Worm (Caenorhabditis elegans) whole organism, L2 larva: ENCODE data around the gene Y110A2AL.2.

Experiments
- C34F6.9 ChIP-seq: fragments of 150-350 bp; optimal IDR thresholded peaks from 2 replicates; lab custom pipeline; 2014; ENCODE audit warnings: missing biosample characterization, missing genetic modification characterization
- R02D3.7 ChIP-seq: fragments of 150-350 bp; optimal IDR thresholded peaks from 2 replicates; lab custom pipeline; 2014; ENCODE audit warnings: missing biosample characterization, missing genetic modification characterization
- ZK546.5 ChIP-seq: sonication (generic microtip); optimal IDR thresholded peaks from 2 replicates; lab custom pipeline; 2017; ENCODE audit warnings: missing biosample characterization, missing genetic modification characterization
- alr-1 ChIP-seq: fragments of 150-350 bp; optimal IDR thresholded peaks from 2 replicates; lab custom pipeline; 2014; ENCODE audit warnings: missing biosample characterization, missing genetic modification characterization
- aly-2 ChIP-seq: fragments of 150-350 bp; optimal IDR thresholded peaks from 2 replicates; lab custom pipeline; 2014; ENCODE audit warnings: missing biosample characterization, missing genetic modification characterization
- ama-1 ChIP-seq: fragments of 150-350 bp; optimal IDR thresholded peaks from 2 replicates; lab custom pipeline; 2018; ENCODE audit warnings: inconsistent platforms
- ceh-16 ChIP-seq: fragments of 150-350 bp; optimal IDR thresholded peaks from 2 replicates; lab custom pipeline; 2014; ENCODE audit warnings: missing biosample characterization, missing genetic modification characterization
- ceh-82 ChIP-seq: fragments of 150-350 bp; optimal IDR thresholded peaks from 2 replicates; lab custom pipeline; 2014; ENCODE audit warnings: missing biosample characterization, missing genetic modification characterization
- crh-2 ChIP-seq: sonication (generic microtip); optimal IDR thresholded peaks from 2 replicates; lab custom pipeline; 2017; ENCODE audit warnings: missing biosample characterization, missing genetic modification characterization
- dmd-4 ChIP-seq: sonication (generic microtip); optimal IDR thresholded peaks from 2 replicates; lab custom pipeline; 2017; ENCODE audit warnings: missing biosample characterization, missing genetic modification characterization
- egl-27 ChIP-seq: sonication (generic microtip); optimal IDR thresholded peaks from 3 replicates; lab custom pipeline; 2017; ENCODE audit warnings: missing biosample characterization, missing genetic modification reagents, missing genetic modification characterization
- elt-1 ChIP-seq: fragments of 150-350 bp; optimal IDR thresholded peaks from 2 replicates; lab custom pipeline; 2014; ENCODE audit warnings: missing biosample characterization, missing genetic modification characterization
- elt-3 ChIP-seq: sonication (generic microtip); optimal IDR thresholded peaks from 2 replicates; lab custom pipeline; 2017; ENCODE audit warnings: missing biosample characterization, missing genetic modification characterization
- fos-1 ChIP-seq: fragments of 150-350 bp; optimal IDR thresholded peaks from 2 replicates; lab custom pipeline; 2014; ENCODE audit warnings: missing biosample characterization, missing genetic modification characterization
- lin-13 ChIP-seq: fragments of 150-350 bp; optimal IDR thresholded peaks from 2 replicates; lab custom pipeline; 2014; ENCODE audit warnings: missing biosample characterization, missing genetic modification reagents, missing genetic modification characterization
- lin-39 ChIP-seq: fragments of 150-350 bp; optimal IDR thresholded peaks from 2 replicates; lab custom pipeline; 2014; ENCODE audit warnings: missing biosample characterization, missing genetic modification reagents, missing genetic modification characterization
- lsy-2 ChIP-seq, 2 experiments: fragments of 150-350 bp in 1 of 2; sonication (generic microtip) in 1 of 2; optimal IDR thresholded peaks; 2 replicates each; lab custom pipeline; 2014 to 2017; ENCODE audit warnings: missing biosample characterization in 2 of 2, missing genetic modification characterization in 2 of 2
- mab-5 ChIP-seq: fragments of 150-350 bp; optimal IDR thresholded peaks from 2 replicates; lab custom pipeline; 2014; ENCODE audit warnings: missing biosample characterization, missing genetic modification characterization
- mdl-1 ChIP-seq, 2 experiments: fragments of 150-350 bp in 1 of 2; sonication (generic microtip) in 1 of 2; optimal IDR thresholded peaks; 2 replicates each; lab custom pipeline; 2017; ENCODE audit warnings: missing biosample characterization in 2 of 2, missing genetic modification characterization in 2 of 2
- nhr-10 ChIP-seq: sonication (generic microtip); optimal IDR thresholded peaks from 2 replicates; lab custom pipeline; 2017; ENCODE audit warnings: missing biosample characterization, missing genetic modification characterization
- nhr-129 ChIP-seq: fragments of 150-350 bp; optimal IDR thresholded peaks from 2 replicates; lab custom pipeline; 2014; ENCODE audit warnings: missing biosample characterization, missing genetic modification characterization
- nhr-23 ChIP-seq: fragments of 150-350 bp; optimal IDR thresholded peaks from 2 replicates; lab custom pipeline; 2014; ENCODE audit warnings: missing biosample characterization, missing genetic modification reagents, missing genetic modification characterization
- nhr-237 ChIP-seq: fragments of 150-350 bp; optimal IDR thresholded peaks from 2 replicates; lab custom pipeline; 2014; ENCODE audit warnings: missing biosample characterization, missing genetic modification characterization
- nhr-25 ChIP-seq: fragments of 150-350 bp; sonication (generic microtip); optimal IDR thresholded peaks from 3 replicates; lab custom pipeline; 2014; ENCODE audit warnings: missing biosample characterization, missing genetic modification characterization
- nhr-6 ChIP-seq: fragments of 150-350 bp; optimal IDR thresholded peaks from 2 replicates; lab custom pipeline; 2014; ENCODE audit warnings: missing biosample characterization, missing genetic modification characterization
- peb-1 ChIP-seq: fragments of 150-350 bp; optimal IDR thresholded peaks from 2 replicates; lab custom pipeline; 2014; ENCODE audit warnings: missing biosample characterization, missing genetic modification characterization
- sem-4 ChIP-seq: fragments of 150-350 bp; optimal IDR thresholded peaks from 2 replicates; lab custom pipeline; 2014; ENCODE audit warnings: missing biosample characterization, missing genetic modification reagents, missing genetic modification characterization
- skn-1 ChIP-seq: sonication (generic microtip); optimal IDR thresholded peaks from 2 replicates; lab custom pipeline; 2017; ENCODE audit warnings: missing biosample characterization, missing genetic modification characterization
- sma-3 ChIP-seq: sonication (generic microtip); optimal IDR thresholded peaks from 2 replicates; lab custom pipeline; 2016; ENCODE audit warnings: missing genetic modification reagents, missing genetic modification characterization, missing compliant biosample characterization
- sma-9 ChIP-seq, 2 experiments: fragments of 150-350 bp in 1 of 2; sonication (generic microtip) in 1 of 2; optimal IDR thresholded peaks; 2 replicates each; lab custom pipeline; 2014 to 2016; ENCODE audit warnings: missing genetic modification characterization in 2 of 2, mild to moderate bottlenecking in 1 of 2, missing biosample characterization in 1 of 2, missing compliant biosample characterization in 1 of 2, missing genetic modification reagents in 1 of 2, moderate library complexity in 1 of 2
- snpc-4 ChIP-seq: fragments of 150-350 bp; optimal IDR thresholded peaks from 2 replicates; lab custom pipeline; 2014; ENCODE audit warnings: missing biosample characterization, missing genetic modification characterization
- unc-55 ChIP-seq: fragments of 150-350 bp; sonication (generic microtip); optimal IDR thresholded peaks from 3 replicates; lab custom pipeline; 2014; ENCODE audit warnings: missing biosample characterization, missing genetic modification reagents, missing genetic modification characterization
- unc-62 ChIP-seq: fragments of 150-350 bp; optimal IDR thresholded peaks from 2 replicates; lab custom pipeline; 2014; ENCODE audit warnings: missing biosample characterization, missing genetic modification reagents, missing genetic modification characterization
- zag-1 ChIP-seq: fragments of 150-350 bp; optimal IDR thresholded peaks from 2 replicates; lab custom pipeline; 2014; ENCODE audit warnings: missing biosample characterization, missing genetic modification characterization
- ztf-1 ChIP-seq: fragments of 200-800 bp; sonication (Bioruptor generic); conservative IDR thresholded peaks from 2 replicates; pipeline ENCODE4 v1.3.6; 2022; ENCODE audit warnings: missing genetic modification characterization, missing compliant biosample characterization

Gene Y110A2AL.2

DNA sequence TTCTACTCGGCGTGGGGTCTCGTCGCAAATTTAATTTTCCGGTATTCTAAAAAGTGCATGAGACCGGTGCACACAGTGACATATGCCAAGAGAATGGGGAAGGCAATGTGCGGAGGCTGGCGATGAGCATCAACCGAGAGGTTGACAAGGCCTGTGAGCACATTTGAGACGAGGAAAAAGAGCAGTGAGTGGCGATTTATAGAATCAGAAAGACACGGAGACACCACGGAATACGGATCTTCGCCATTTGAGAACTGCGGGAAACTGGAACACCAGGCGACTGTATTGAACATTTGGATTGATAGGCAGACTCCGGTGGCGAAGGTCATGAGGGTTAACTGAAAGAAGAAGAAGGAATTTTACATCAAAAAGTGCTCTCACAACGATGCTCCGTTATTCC, 11.1 kb downstream of the Y110A2AL.2 start:
- TF ChIP-seq skn-1 (tag; lab: Kevin White, UChicago) (no peak), alr-1 (no peak), mdl-1 (tag; optimal IDR thresholded peaks at IDR 0.05; lab: Kevin White, UChicago) (no peak), R02D3.7 (tag; lab: Kevin White, UChicago) (no peak), sem-4 (tag; lab: Kevin White, UChicago) (no peak), ztf-1 (GFP tag; lab: Robert Waterston, UW) (no peak), elt-1 (no peak), ceh-16 (tag; lab: Kevin White, UChicago) (no peak), crh-2 (no peak), nhr-129 (tag; lab: Kevin White, UChicago) (no peak)

DNA sequence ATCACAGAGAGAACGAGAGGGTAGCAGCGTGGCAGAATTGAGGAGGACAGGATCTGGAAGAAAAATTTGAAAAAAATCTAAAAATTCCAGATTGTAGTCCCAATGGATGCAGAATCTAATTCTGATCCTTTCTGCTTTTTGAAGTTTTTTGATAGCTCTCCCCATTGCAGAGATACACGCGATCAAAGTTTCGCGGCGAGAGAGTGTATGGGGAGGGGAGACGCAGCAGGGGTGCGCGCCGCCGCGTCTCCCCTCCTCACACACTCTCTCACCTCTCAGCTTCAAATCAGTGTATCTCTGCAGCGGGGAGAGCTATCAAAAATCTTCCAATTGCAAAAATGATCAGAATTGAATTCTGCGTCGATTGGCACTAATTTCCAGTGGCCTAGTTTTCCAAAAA, 13.3 kb downstream of the Y110A2AL.2 start:
- TF ChIP-seq crh-2 = no peak
- TF ChIP-seq alr-1 = no peak
- TF ChIP-seq lsy-2 (tag; optimal IDR thresholded peaks at IDR 0.05; lab: Kevin White, UChicago) = no peak
- no peak for TF ChIP-seq mdl-1 (tag; optimal IDR thresholded peaks at IDR 0.05; lab: Kevin White, UChicago)
- no peak for TF ChIP-seq aly-2 (tag; lab: Kevin White, UChicago)
- no peak for TF ChIP-seq unc-62 (GFP tag; lab: Kevin White, UChicago)
- TF ChIP-seq peb-1 = no peak
- no peak for TF ChIP-seq lin-39
- no peak for TF ChIP-seq R02D3.7 (tag; lab: Kevin White, UChicago)
- no peak for TF ChIP-seq ceh-82
- TF ChIP-seq nhr-25 (tag; lab: Kevin White, UChicago) = no peak
- TF ChIP-seq C34F6.9 (tag; lab: Kevin White, UChicago) = no peak
- TF ChIP-seq dmd-4 = no peak
- no peak for TF ChIP-seq sma-9 (GFP tag; optimal IDR thresholded peaks at IDR 0.05; lab: Kevin White, UChicago)
- no peak for TF ChIP-seq sma-9 (tag; optimal IDR thresholded peaks at IDR 0.05; lab: Kevin White, UChicago)
- TF ChIP-seq mab-5 (tag; lab: Kevin White, UChicago) = no peak
- TF ChIP-seq lin-13 (GFP tag; lab: Kevin White, UChicago) = no peak
- no peak for TF ChIP-seq zag-1
- TF ChIP-seq nhr-10 = no peak

DNA sequence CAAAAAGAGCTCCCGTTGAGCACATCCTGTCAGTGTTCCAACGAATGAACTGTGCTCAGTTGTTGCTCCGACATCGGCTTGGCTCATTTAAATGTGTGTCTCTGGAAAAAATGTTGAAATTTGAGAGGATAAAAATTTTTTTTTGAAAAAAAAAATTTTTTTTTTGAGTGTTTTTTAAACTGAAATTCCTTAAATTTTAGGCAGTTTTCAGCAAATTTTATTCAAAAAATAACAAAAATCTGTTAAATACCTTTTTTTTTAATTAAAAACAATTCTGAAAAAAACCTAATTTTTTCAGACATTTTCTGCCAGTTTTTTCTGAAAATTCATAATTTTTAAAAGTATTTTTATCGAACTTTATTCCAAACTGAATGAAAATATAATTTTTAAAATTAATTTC, 17.0 kb downstream of the Y110A2AL.2 start, which contains the start of gene pigw-1:
Gene pigw-1, minus strand, starts transcription at position 101 of the 400 bp plus-strand sequence.
- no peak for TF ChIP-seq nhr-129 (tag; lab: Kevin White, UChicago)
- no peak for TF ChIP-seq ZK546.5 (tag; lab: Kevin White, UChicago)
- TF ChIP-seq ceh-16 (tag; lab: Kevin White, UChicago) = no peak
- TF ChIP-seq mdl-1 (tag; optimal IDR thresholded peaks at IDR 0.05; lab: Kevin White, UChicago) = no peak

DNA sequence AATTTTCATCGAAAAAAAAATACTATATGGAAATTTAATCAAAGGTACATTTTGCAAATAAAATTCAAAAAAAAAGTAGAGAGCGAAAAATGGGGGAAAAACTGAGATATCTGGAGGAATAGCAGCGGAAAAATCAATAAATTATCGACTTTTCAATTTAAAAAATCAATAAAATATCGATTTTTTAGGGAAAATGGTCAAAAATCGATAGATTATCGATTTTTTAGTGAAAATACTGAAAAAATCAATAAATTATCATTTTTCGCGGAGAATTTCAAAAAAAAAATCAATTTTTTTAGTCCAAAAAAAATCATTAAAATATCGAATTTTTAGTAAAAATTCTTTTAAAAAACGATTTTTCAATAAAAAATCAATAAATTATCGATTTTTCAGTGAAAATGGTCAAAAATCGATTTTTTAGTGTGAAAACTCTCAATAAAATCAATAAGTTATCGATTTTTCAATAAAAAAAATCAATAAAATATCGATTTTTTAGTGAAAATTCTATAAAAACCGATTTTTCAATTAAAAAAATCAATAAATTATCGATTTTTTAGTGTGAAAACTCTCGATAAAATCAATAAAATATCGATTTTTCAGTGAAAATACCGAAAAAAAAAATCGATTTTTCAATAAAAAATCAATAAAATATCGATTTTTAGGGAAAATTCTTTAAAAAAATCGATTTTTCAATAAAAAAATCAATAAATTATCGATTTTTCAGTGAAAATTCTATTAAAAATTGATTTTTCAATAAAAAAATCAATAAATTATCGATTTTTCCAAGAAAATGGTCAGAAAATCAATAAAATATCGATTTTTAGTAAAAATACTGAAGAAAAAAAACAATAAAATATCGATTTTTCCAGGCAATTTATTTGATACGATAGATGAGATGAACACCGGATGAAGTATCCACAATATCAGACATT, 18.0 kb downstream of the Y110A2AL.2 start:
- no peak for TF ChIP-seq ama-1 (lab: Kevin White, UChicago)
- no peak for TF ChIP-seq elt-3 (tag; lab: Kevin White, UChicago)
- no peak for TF ChIP-seq unc-55 (GFP tag; lab: Kevin White, UChicago)
- no peak for TF ChIP-seq nhr-6 (tag; lab: Kevin White, UChicago)
- no peak for TF ChIP-seq sma-3 (GFP tag; lab: Kevin White, UChicago)
- no peak for TF ChIP-seq sma-9 (GFP tag; optimal IDR thresholded peaks at IDR 0.05; lab: Kevin White, UChicago)
- TF ChIP-seq sma-9 (tag; optimal IDR thresholded peaks at IDR 0.05; lab: Kevin White, UChicago) = no peak
- TF ChIP-seq fos-1 (tag; lab: Kevin White, UChicago) = no peak
- no peak for TF ChIP-seq alr-1
- no peak for TF ChIP-seq nhr-23 (tag; lab: Kevin White, UChicago)
- no peak for TF ChIP-seq elt-1
- TF ChIP-seq nhr-237 (tag; lab: Kevin White, UChicago) = no peak
- no peak for TF ChIP-seq sem-4 (tag; lab: Kevin White, UChicago)
- TF ChIP-seq egl-27 (tag; lab: Kevin White, UChicago) = no peak
- TF ChIP-seq nhr-10 = no peak
- TF ChIP-seq snpc-4 (tag; lab: Kevin White, UChicago) = no peak
